Worm (Caenorhabditis elegans) whole organism, early embryonic: Measurements from ENCODE around the gene tap-1.

ENCODE experiments used
- F13C5.2 ChIP-seq: sonication (generic microtip); optimal IDR thresholded peaks from 2 replicates; lab custom pipeline; 2017; ENCODE audit warnings: mild to moderate bottlenecking, missing genetic modification characterization, inconsistent platforms, missing compliant biosample characterization
- aly-1 ChIP-seq: sonication (generic microtip); optimal IDR thresholded peaks from 2 replicates; lab custom pipeline; 2016; ENCODE audit warnings: missing genetic modification characterization, missing compliant biosample characterization
- ama-1 ChIP-seq: fragments of 150-350 bp; optimal IDR thresholded peaks from 2 replicates; lab custom pipeline; 2014
- ceh-13 ChIP-seq: fragments of 200-800 bp; sonication (Bioruptor generic); optimal IDR thresholded peaks from 2 replicates; lab custom pipeline; 2018; ENCODE audit warnings: mild to moderate bottlenecking, missing genetic modification characterization, missing compliant biosample characterization
- ceh-36 ChIP-seq: sonication (generic microtip); optimal IDR thresholded peaks from 2 replicates; lab custom pipeline; 2016; ENCODE audit warnings: missing genetic modification characterization, inconsistent platforms, missing compliant biosample characterization
- ets-7 ChIP-seq: sonication (generic microtip); optimal IDR thresholded peaks from 2 replicates; lab custom pipeline; 2016; ENCODE audit warnings: missing genotype, missing genetic modification characterization, missing compliant biosample characterization
- flt-1 ChIP-seq: fragments of 200-800 bp; sonication (Bioruptor generic); IDR thresholded peaks from 2 replicates; pipeline ENCODE4 v1.3.6; 2022; ENCODE audit warnings: missing genetic modification characterization, missing compliant biosample characterization
- hmg-4 ChIP-seq: fragments of 200-800 bp; sonication (Bioruptor generic); optimal IDR thresholded peaks from 2 replicates; lab custom pipeline; 2018; ENCODE audit warnings: mild to moderate bottlenecking, missing genetic modification characterization, missing compliant biosample characterization
- sea-1 ChIP-seq: fragments of 200-800 bp; sonication (Bioruptor generic); conservative IDR thresholded peaks from 2 replicates; pipeline ENCODE4 v1.3.6; 2022; ENCODE audit warnings: missing genetic modification characterization, missing compliant biosample characterization
- tbx-37 ChIP-seq: fragments of 200-800 bp; sonication (Bioruptor generic); conservative IDR thresholded peaks from 2 replicates; pipeline ENCODE4 v1.3.6; 2022; ENCODE audit warnings: missing genetic modification reagents, missing genetic modification characterization, missing compliant biosample characterization
- tra-4 ChIP-seq: sonication (generic microtip); optimal IDR thresholded peaks from 2 replicates; lab custom pipeline; 2017; ENCODE audit warnings: missing genetic modification characterization, missing compliant biosample characterization

DNA sequence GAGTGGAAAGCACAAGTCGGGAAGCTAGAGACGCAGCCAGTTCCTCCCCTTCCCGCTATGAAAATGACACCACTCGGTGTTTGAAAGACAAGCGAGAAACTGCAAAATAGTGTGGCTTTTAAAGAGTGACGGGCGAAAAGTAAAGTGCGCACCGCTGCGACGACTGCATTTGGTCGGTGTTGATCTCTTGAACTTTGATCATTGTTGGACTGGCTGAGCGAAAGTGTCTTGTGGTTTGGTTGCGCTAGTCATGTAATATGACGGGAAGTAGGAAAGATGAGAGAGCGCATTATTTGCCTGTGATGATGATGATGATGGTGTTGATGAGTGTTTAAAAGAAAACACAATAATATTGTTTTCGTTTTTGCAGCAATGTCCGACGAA lies 29.1 kb upstream of the tap-1 start:
- no peak for TF ChIP-seq ama-1 (lab: Kevin White, UChicago)
- TF ChIP-seq F13C5.2 (tag; lab: Kevin White, UChicago): peak; percentile 34
- TF ChIP-seq flt-1: no peak
- TF ChIP-seq ceh-36 (tag; lab: Kevin White, UChicago): no peak
- TF ChIP-seq tra-4 (tag; lab: Kevin White, UChicago): no peak
- TF ChIP-seq hmg-4 (GFP tag; lab: Kevin White, UChicago): no peak
- TF ChIP-seq ets-7 (tag; lab: Kevin White, UChicago): no peak
- no peak for TF ChIP-seq tbx-37
- TF ChIP-seq sea-1 (GFP tag; lab: Robert Waterston, UW): no peak
- no peak for TF ChIP-seq aly-1 (tag; lab: Kevin White, UChicago)
- no peak for TF ChIP-seq ceh-13
